Worm (Caenorhabditis elegans) whole organism, L4 larva: ENCODE measurements around the gene sqst-3.

Source experiments
- D1046.2 ChIP-seq: fragments of 200-800 bp; sonication (Bioruptor generic); IDR thresholded peaks from 2 replicates; pipeline ENCODE4 v1.3.6; 2022; ENCODE audit warnings: missing genetic modification characterization, missing compliant biosample characterization
- F10B5.3 ChIP-seq: sonication (generic microtip); optimal IDR thresholded peaks from 2 replicates; lab custom pipeline; 2016; ENCODE audit warnings: mild to moderate bottlenecking, missing genetic modification characterization, missing compliant biosample characterization
- F26F4.8 ChIP-seq: fragments of 200-800 bp; sonication (Bioruptor generic); conservative IDR thresholded peaks from 2 replicates; pipeline ENCODE4 v1.3.6; 2022; ENCODE audit warnings: missing genetic modification characterization, missing compliant biosample characterization
- F44E2.7 ChIP-seq: fragments of 200-800 bp; sonication (Bioruptor generic); IDR thresholded peaks from 2 replicates; pipeline ENCODE4 v2.1.2; 2022; ENCODE audit warnings: missing genetic modification characterization, missing compliant biosample characterization
- F49E8.2 ChIP-seq: sonication (generic microtip); optimal IDR thresholded peaks from 2 replicates; lab custom pipeline; 2016; ENCODE audit warnings: missing compliant biosample characterization, mild to moderate bottlenecking, missing genetic modification characterization, borderline replicate concordance
- T20F7.1 ChIP-seq: fragments of 200-800 bp; sonication (Bioruptor generic); optimal IDR thresholded peaks from 2 replicates; lab custom pipeline; 2018; ENCODE audit warnings: mild to moderate bottlenecking, missing genetic modification characterization, missing compliant biosample characterization
- Y105C5A.15 ChIP-seq: fragments of 200-800 bp; sonication (Bioruptor generic); IDR thresholded peaks from 2 replicates; pipeline ENCODE4 v1.3.6; 2022; ENCODE audit warnings: missing genetic modification characterization, missing compliant biosample characterization
- Y48G9A.11 ChIP-seq: fragments of 200-800 bp; sonication (Bioruptor generic); IDR thresholded peaks from 2 replicates; pipeline ENCODE4 v1.3.6; 2022; ENCODE audit warnings: missing genetic modification reagents, missing genetic modification characterization, missing compliant biosample characterization
- Y5F2A.4 ChIP-seq: fragments of 200-800 bp; sonication (Bioruptor generic); optimal IDR thresholded peaks from 2 replicates; lab custom pipeline; 2018; ENCODE audit warnings: mild to moderate bottlenecking, missing genetic modification characterization, missing compliant biosample characterization
- Y75B8A.6 ChIP-seq: fragments of 200-800 bp; sonication (Bioruptor generic); IDR thresholded peaks from 2 replicates; pipeline ENCODE4 v1.3.6; 2022; ENCODE audit warnings: missing genetic modification reagents, missing genetic modification characterization, missing compliant biosample characterization
- ZK546.5 ChIP-seq, 2 experiments: sonication (generic microtip); optimal IDR thresholded peaks; 2 replicates each; lab custom pipeline; 2017; ENCODE audit warnings: missing biosample characterization in 2 of 2, missing genetic modification characterization in 2 of 2
- aly-2 ChIP-seq: sonication (generic microtip); optimal IDR thresholded peaks from 2 replicates; lab custom pipeline; 2018; ENCODE audit warnings: missing biosample characterization, missing genetic modification characterization
- arid-1 ChIP-seq: fragments of 200-800 bp; sonication (Bioruptor generic); conservative IDR thresholded peaks from 2 replicates; pipeline ENCODE4 v1.3.6; 2022; ENCODE audit warnings: missing genetic modification reagents, missing genetic modification characterization, missing compliant biosample characterization
- attf-4 ChIP-seq: sonication (generic microtip); optimal IDR thresholded peaks from 3 replicates; lab custom pipeline; 2017; ENCODE audit warnings: missing biosample characterization, missing genetic modification characterization
- ceh-82 ChIP-seq: sonication (generic microtip); optimal IDR thresholded peaks from 2 replicates; lab custom pipeline; 2017; ENCODE audit warnings: missing biosample characterization, missing genetic modification characterization
- daf-19 ChIP-seq: fragments of 200-800 bp; sonication (Bioruptor generic); conservative IDR thresholded peaks from 2 replicates; pipeline ENCODE4 v1.3.6; 2022; ENCODE audit warnings: missing genetic modification characterization, missing compliant biosample characterization
- daf-8 ChIP-seq: fragments of 200-800 bp; sonication (Bioruptor generic); IDR thresholded peaks from 2 replicates; pipeline ENCODE4 v1.3.6; 2022; ENCODE audit warnings: missing genetic modification characterization, missing compliant biosample characterization
- dmd-6 ChIP-seq: fragments of 200-800 bp; sonication (Bioruptor generic); IDR thresholded peaks from 2 replicates; pipeline ENCODE4 v1.3.6; 2022; ENCODE audit warnings: missing genetic modification reagents, missing genetic modification characterization, missing compliant biosample characterization
- dmd-8 ChIP-seq: fragments of 200-800 bp; sonication (Bioruptor generic); IDR thresholded peaks from 2 replicates; pipeline ENCODE4 v1.3.6; 2022; ENCODE audit warnings: missing genetic modification characterization, missing compliant biosample characterization
- dpl-1 ChIP-seq: fragments of 150-350 bp; optimal IDR thresholded peaks from 2 replicates; lab custom pipeline; 2014; ENCODE audit warnings: missing biosample characterization, missing genetic modification reagents, missing genetic modification characterization
- duxl-1 ChIP-seq: sonication (generic microtip); optimal IDR thresholded peaks from 2 replicates; lab custom pipeline; 2016; ENCODE audit warnings: mild to moderate bottlenecking, missing genetic modification characterization, moderate library complexity, missing compliant biosample characterization; ENCODE audit not compliant: poor library complexity
- fkh-10 ChIP-seq: fragments of 150-350 bp; optimal IDR thresholded peaks from 2 replicates; lab custom pipeline; 2014; ENCODE audit warnings: missing biosample characterization, missing genetic modification reagents, missing genetic modification characterization
- hif-1 ChIP-seq, 2 experiments: sonication (generic microtip); optimal IDR thresholded peaks; 2 replicates each; lab custom pipeline; 2016 to 2017; ENCODE audit warnings: missing compliant biosample characterization in 2 of 2, missing genetic modification characterization in 2 of 2, missing genetic modification reagents in 2 of 2, missing genotype in 2 of 2, mild to moderate bottlenecking in 1 of 2
- hlh-11 ChIP-seq: fragments of 200-800 bp; sonication (Bioruptor generic); optimal IDR thresholded peaks from 2 replicates; lab custom pipeline; 2018; ENCODE audit warnings: mild to moderate bottlenecking, missing genetic modification characterization, missing compliant biosample characterization
- hmg-1.1 ChIP-seq: fragments of 200-800 bp; sonication (Bioruptor generic); IDR thresholded peaks from 2 replicates; pipeline ENCODE4 v1.3.6; 2022; ENCODE audit warnings: missing genetic modification reagents, missing genetic modification characterization, missing compliant biosample characterization
- jun-1 ChIP-seq: fragments of 150-350 bp; optimal IDR thresholded peaks from 2 replicates; lab custom pipeline; 2014; ENCODE audit warnings: missing biosample characterization, missing genetic modification reagents, missing genetic modification characterization
- lin-13 ChIP-seq: fragments of 150-350 bp; optimal IDR thresholded peaks from 2 replicates; lab custom pipeline; 2014; ENCODE audit warnings: missing biosample characterization, missing genetic modification reagents, missing genetic modification characterization
- lin-15B ChIP-seq: fragments of 150-350 bp; sonication (generic microtip); optimal IDR thresholded peaks from 3 replicates; lab custom pipeline; 2014; ENCODE audit warnings: missing biosample characterization, missing genetic modification characterization
- lin-38 ChIP-seq: fragments of 200-800 bp; sonication (Bioruptor generic); IDR thresholded peaks from 2 replicates; pipeline ENCODE4 v1.3.6; 2022; ENCODE audit warnings: missing genetic modification reagents, missing genetic modification characterization, missing compliant biosample characterization
- lir-3 ChIP-seq: sonication (generic microtip); optimal IDR thresholded peaks from 2 replicates; lab custom pipeline; 2016; ENCODE audit warnings: mild to moderate bottlenecking, missing genetic modification characterization, missing compliant biosample characterization
- lsy-2 ChIP-seq, 2 experiments: fragments of 150-350 bp in 1 of 2; sonication (generic microtip) in 1 of 2; optimal IDR thresholded peaks; 2 replicates each; lab custom pipeline; 2014 to 2017; ENCODE audit warnings: missing biosample characterization in 2 of 2, missing genetic modification characterization in 2 of 2
- madf-5 ChIP-seq, 2 experiments: fragments of 200-800 bp; sonication (Bioruptor generic); IDR thresholded peaks; 2 replicates each; pipeline ENCODE4 v1.3.6; 2022; ENCODE audit warnings: missing compliant biosample characterization in 2 of 2, missing genetic modification characterization in 2 of 2
- mep-1 ChIP-seq: fragments of 150-350 bp; sonication (generic microtip); optimal IDR thresholded peaks from 3 replicates; lab custom pipeline; 2014; ENCODE audit warnings: missing biosample characterization, missing genetic modification characterization
- mes-2 ChIP-seq: sonication (generic microtip); optimal IDR thresholded peaks from 2 replicates; lab custom pipeline; 2016; ENCODE audit warnings: missing genotype, mild to moderate bottlenecking, missing genetic modification characterization, missing compliant biosample characterization; ENCODE audit not compliant: poor library complexity, severe bottlenecking
- mxl-3 ChIP-seq: fragments of 200-800 bp; sonication (Bioruptor generic); optimal IDR thresholded peaks from 2 replicates; lab custom pipeline; 2018; ENCODE audit warnings: mild to moderate bottlenecking, missing genetic modification characterization, missing compliant biosample characterization
- nhr-102 ChIP-seq: sonication (generic microtip); optimal IDR thresholded peaks from 2 replicates; lab custom pipeline; 2016; ENCODE audit warnings: mild to moderate bottlenecking, missing genetic modification characterization, moderate library complexity, missing compliant biosample characterization
- nhr-11 ChIP-seq: fragments of 150-350 bp; optimal IDR thresholded peaks from 2 replicates; lab custom pipeline; 2014; ENCODE audit warnings: missing biosample characterization, missing genetic modification characterization
- nhr-237 ChIP-seq: sonication (generic microtip); optimal IDR thresholded peaks from 2 replicates; lab custom pipeline; 2017; ENCODE audit warnings: missing biosample characterization, missing genetic modification characterization
- nhr-25 ChIP-seq: sonication (generic microtip); optimal IDR thresholded peaks from 2 replicates; lab custom pipeline; 2017; ENCODE audit warnings: missing genetic modification characterization, mild to moderate bottlenecking, missing compliant biosample characterization, antibody characterized with exemption, moderate library complexity, borderline replicate concordance; ENCODE audit not compliant: insufficient read depth
- nhr-48 ChIP-seq: sonication (generic microtip); optimal IDR thresholded peaks from 2 replicates; lab custom pipeline; 2016; ENCODE audit warnings: mild to moderate bottlenecking, missing genetic modification characterization, missing compliant biosample characterization
- nhr-6 ChIP-seq: fragments of 150-350 bp; optimal IDR thresholded peaks from 2 replicates; lab custom pipeline; 2014; ENCODE audit warnings: missing biosample characterization, missing genetic modification characterization
- rbr-2 ChIP-seq: sonication (generic microtip); optimal IDR thresholded peaks from 2 replicates; lab custom pipeline; 2016; ENCODE audit warnings: missing genotype, missing genetic modification characterization, missing compliant biosample characterization
- saeg-2 ChIP-seq: fragments of 200-800 bp; sonication (Bioruptor generic); IDR thresholded peaks from 2 replicates; pipeline ENCODE4 v1.3.6; 2022; ENCODE audit warnings: missing genetic modification reagents, missing genetic modification characterization, missing compliant biosample characterization
- snpc-1.2 ChIP-seq: fragments of 200-800 bp; sonication (Bioruptor generic); IDR thresholded peaks from 2 replicates; pipeline ENCODE4 v1.3.6; 2022; ENCODE audit warnings: missing genetic modification reagents, missing genetic modification characterization, missing compliant biosample characterization
- tag-97 ChIP-seq: fragments of 200-800 bp; sonication (Bioruptor generic); IDR thresholded peaks from 2 replicates; pipeline ENCODE4 v1.3.6; 2022; ENCODE audit warnings: missing genetic modification characterization, missing compliant biosample characterization
- unc-130 ChIP-seq: sonication (generic microtip); optimal IDR thresholded peaks from 2 replicates; lab custom pipeline; 2016; ENCODE audit warnings: missing genetic modification reagents, missing genetic modification characterization, missing compliant biosample characterization
- vab-7 ChIP-seq: fragments of 200-800 bp; sonication (Bioruptor generic); IDR thresholded peaks from 2 replicates; pipeline ENCODE4 v1.3.6; 2022; ENCODE audit warnings: missing genetic modification reagents, missing genetic modification characterization, missing compliant biosample characterization
- zag-1 ChIP-seq: fragments of 150-350 bp; optimal IDR thresholded peaks from 2 replicates; lab custom pipeline; 2014; ENCODE audit warnings: missing biosample characterization, missing genetic modification characterization
- zfp-2 ChIP-seq: sonication (generic microtip); optimal IDR thresholded peaks from 2 replicates; lab custom pipeline; 2016; ENCODE audit warnings: mild to moderate bottlenecking, missing genetic modification characterization, missing compliant biosample characterization
- zip-11 ChIP-seq: fragments of 200-800 bp; sonication (Bioruptor generic); IDR thresholded peaks from 2 replicates; pipeline ENCODE4 v1.3.6; 2022; ENCODE audit warnings: missing genetic modification characterization, missing compliant biosample characterization
- zip-2 ChIP-seq: fragments of 150-350 bp; optimal IDR thresholded peaks from 2 replicates; lab custom pipeline; 2014; ENCODE audit warnings: missing biosample characterization, missing genetic modification characterization
- ztf-11 ChIP-seq: fragments of 150-350 bp; optimal IDR thresholded peaks from 2 replicates; lab custom pipeline; 2014; ENCODE audit warnings: missing biosample characterization, missing genetic modification characterization

The sqst-3 gene

ce11 chrV:19205450-19205849 is 25.1 kb upstream of the sqst-3 start (continued):
- TF ChIP-seq F44E2.7 (GFP tag; lab: Robert Waterston, UW) (no peak), attf-4 (tag; lab: Kevin White, UChicago) (no peak), duxl-1 (tag; lab: Kevin White, UChicago) (no peak), D1046.2 (no peak), hmg-1.1 (GFP tag; lab: Robert Waterston, UW) (no peak), Y105C5A.15 (GFP tag; lab: Robert Waterston, UW) (no peak), dpl-1 (GFP tag; lab: Kevin White, UChicago) (no peak), nhr-25 (tag; lab: Kevin White, UChicago) (no peak), lin-38 (0 out of 2 replicates have a peak, but pooled peaks have one; percentile 18), zfp-2 (tag; lab: Kevin White, UChicago) (no peak), ceh-82 (no peak), lin-13 (no peak), T20F7.1 (GFP tag; lab: Kevin White, UChicago) (no peak), hif-1 (tag; optimal IDR thresholded peaks at IDR 0.05; lab: Kevin White, UChicago) (peak in 1 of 2 experiments; percentile 2), ztf-11 (tag; lab: Kevin White, UChicago) (no peak), Y75B8A.6 (GFP tag; lab: Robert Waterston, UW) (no peak), Y5F2A.4 (no peak), saeg-2 (GFP tag; lab: Robert Waterston, UW) (no peak), nhr-11 (tag; lab: Kevin White, UChicago) (no peak), lsy-2 (tag; optimal IDR thresholded peaks at IDR 0.05; lab: Kevin White, UChicago) (peak in 1 of 2 experiments; percentile 13), hlh-11 (peak; percentile 87), F10B5.3 (tag; lab: Kevin White, UChicago) (no peak), ZK546.5 (tag; optimal IDR thresholded peaks at IDR 0.05; lab: Kevin White, UChicago) (no peak), aly-2 (tag; lab: Kevin White, UChicago) (no peak), rbr-2 (tag; lab: Kevin White, UChicago) (no peak), dmd-8 (GFP tag; lab: Robert Waterston, UW) (no peak), F49E8.2 (tag; lab: Kevin White, UChicago) (no peak), arid-1 (GFP tag; lab: Robert Waterston, UW) (no peak), unc-130 (GFP tag; lab: Kevin White, UChicago) (no peak), F26F4.8 (no peak), snpc-1.2 (no peak), dmd-6 (GFP tag; lab: Robert Waterston, UW) (peak; percentile 88), daf-19 (GFP tag; lab: Robert Waterston, UW) (no peak), daf-8 (GFP tag; lab: Robert Waterston, UW) (no peak), nhr-6 (tag; lab: Kevin White, UChicago) (no peak), jun-1 (tag; lab: Kevin White, UChicago) (no peak), mep-1 (tag; lab: Kevin White, UChicago) (peak; percentile 6), zag-1 (no peak), lir-3 (tag; lab: Kevin White, UChicago) (no peak), vab-7 (GFP tag; lab: Robert Waterston, UW) (no peak), tag-97 (GFP tag; lab: Robert Waterston, UW) (no peak), zip-2 (no peak), mxl-3 (GFP tag; lab: Kevin White, UChicago) (peak; percentile 49), fkh-10 (GFP tag; lab: Kevin White, UChicago) (no peak), nhr-237 (tag; lab: Kevin White, UChicago) (no peak), nhr-102 (peak; percentile 2), mes-2 (tag; lab: Kevin White, UChicago) (peak; percentile 35), zip-11 (no peak), Y48G9A.11 (no peak), lin-15B (tag; lab: Kevin White, UChicago) (no peak), madf-5 (GFP tag; IDR thresholded peaks at IDR 0.05; lab: Robert Waterston, UW) (no peak), nhr-48 (tag; lab: Kevin White, UChicago) (no peak)
